Worm (Caenorhabditis elegans): Measurements from ENCODE around the gene str-238.
A peak's percentile ranks its signal among the peaks of the same experiment; 100 is the strongest.

str-238 gene

DNA sequence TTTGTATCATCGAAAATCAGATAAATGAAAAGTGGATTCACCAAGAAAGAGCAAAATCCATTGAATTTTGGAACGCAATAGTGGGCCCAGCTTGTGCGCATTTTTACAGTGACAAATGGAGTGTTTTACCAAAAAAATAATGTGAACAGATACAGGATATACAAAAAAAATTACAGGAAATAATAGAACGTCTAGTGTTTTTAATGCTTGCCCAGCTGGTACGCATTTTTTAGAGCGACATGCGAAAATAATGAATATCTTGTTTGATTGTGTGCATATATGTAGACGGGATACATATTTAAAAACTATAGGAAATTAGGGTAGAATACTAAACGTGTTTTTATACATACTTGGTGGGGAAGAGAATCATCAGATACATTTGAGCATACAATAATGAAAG lies 28.7 kb upstream of the str-238 start, which contains the start of gene srj-25:
srj-25 (minus strand) TSS at position 101 of the 400 bp plus-strand sequence.
- TF ChIP-seq dao-5 (tag; optimal IDR thresholded peaks at IDR 0.05): no peak
- TF ChIP-seq W03F9.2 (tag; optimal IDR thresholded peaks at IDR 0.05): no peak
- no peak for TF ChIP-seq him-1 (tag; optimal IDR thresholded peaks at IDR 0.05)

DNA sequence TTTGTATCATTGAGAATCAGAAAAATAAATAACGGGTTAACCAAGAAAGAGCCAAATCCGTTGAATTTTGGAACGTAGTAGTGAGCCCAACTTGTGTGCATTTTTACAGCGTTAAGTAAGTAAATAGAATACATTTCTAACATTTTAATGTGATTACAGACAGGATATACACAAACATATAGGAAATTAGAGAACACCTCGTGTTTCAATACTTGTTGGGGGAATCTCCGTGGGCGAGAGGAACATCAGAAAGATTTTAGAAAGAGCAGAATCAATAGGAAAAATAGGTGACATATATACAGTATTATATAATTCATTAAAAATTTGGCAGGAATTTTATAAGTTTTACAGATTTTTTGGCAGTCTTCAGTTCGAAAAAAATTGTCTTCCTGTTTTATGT lies 26.1 kb upstream of the str-238 start, which contains the start of gene srj-24:
srj-24 (minus strand) TSS at position 101 of the 400 bp plus-strand sequence.
- TF ChIP-seq W03F9.2 (tag; optimal IDR thresholded peaks at IDR 0.05) (no peak), dao-5 (tag; optimal IDR thresholded peaks at IDR 0.05) (no peak), him-1 (tag; optimal IDR thresholded peaks at IDR 0.05) (no peak)

DNA sequence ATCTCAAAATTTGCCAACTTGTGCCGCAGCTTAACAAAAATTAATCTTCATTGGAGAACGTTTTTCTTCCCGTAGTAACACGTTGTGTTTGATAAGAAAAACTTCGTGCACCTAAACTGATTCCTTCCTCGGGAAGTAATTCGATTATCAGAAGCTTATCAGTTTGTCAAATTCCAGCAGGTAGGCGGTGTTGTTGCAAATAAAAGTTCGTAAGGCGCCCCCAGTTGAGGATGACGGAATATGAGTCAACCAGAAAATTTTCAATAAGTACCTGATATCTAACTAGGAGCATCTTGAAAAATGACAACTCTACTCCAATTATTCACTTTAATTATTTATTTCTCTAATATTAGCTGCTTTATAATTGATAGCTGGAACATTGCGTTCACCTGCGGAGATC lies 23.0 kb upstream of the str-238 start, which contains the start of gene C05E4.7:
C05E4.7 (plus strand) TSS at position 301 of the 400 bp plus-strand sequence.
- no peak for TF ChIP-seq him-1 (tag; optimal IDR thresholded peaks at IDR 0.05)
- TF ChIP-seq dao-5 (tag; optimal IDR thresholded peaks at IDR 0.05): no peak
- no peak for TF ChIP-seq W03F9.2 (tag; optimal IDR thresholded peaks at IDR 0.05)

DNA sequence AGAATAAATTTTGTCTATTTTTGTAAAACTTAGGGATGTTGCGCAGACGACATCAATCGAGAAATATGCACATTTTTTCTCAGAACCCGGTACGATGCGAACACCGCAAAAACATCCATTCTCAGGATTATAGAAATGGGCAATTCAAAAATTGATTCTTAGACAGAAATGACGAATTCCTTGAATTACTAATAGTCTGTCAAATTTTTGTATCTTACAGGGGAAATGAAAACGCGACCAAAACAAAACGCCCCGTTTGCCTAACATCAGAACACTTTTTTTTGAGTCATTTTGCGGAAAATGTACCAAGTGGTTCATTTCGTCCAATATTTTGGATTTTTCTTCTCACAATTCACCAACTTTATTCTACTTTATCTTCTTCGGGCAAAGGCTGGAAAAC lies 21.5 kb upstream of the str-238 start, which contains the start of gene str-134:
str-134 (plus strand) TSS at position 301 of the 400 bp plus-strand sequence.
- TF ChIP-seq W03F9.2 (tag; optimal IDR thresholded peaks at IDR 0.05): no peak
- no peak for TF ChIP-seq him-1 (tag; optimal IDR thresholded peaks at IDR 0.05)
- TF ChIP-seq dao-5 (tag; optimal IDR thresholded peaks at IDR 0.05): no peak

DNA sequence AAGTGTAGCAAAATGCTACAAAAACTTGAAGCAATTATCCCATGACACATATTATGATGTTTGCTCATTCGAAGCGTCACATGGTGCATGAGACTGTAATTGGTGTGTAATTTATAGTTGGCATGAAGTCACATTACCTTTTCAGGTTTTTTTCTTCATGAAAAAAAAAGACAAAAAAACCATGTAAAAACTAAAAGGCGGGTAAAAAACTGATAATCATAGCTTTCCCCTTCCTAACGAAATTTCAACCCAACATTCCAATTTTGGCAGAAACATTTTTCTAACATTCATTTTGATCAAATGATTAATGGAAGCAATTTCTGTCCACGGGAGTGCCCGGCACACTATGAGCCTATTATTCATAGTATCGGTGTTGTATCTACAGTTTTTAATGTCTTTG lies 16.8 kb upstream of the str-238 start, which contains the start of gene sri-4:
sri-4 (plus strand) TSS at position 301 of the 400 bp plus-strand sequence.
- no peak for TF ChIP-seq dao-5 (tag; optimal IDR thresholded peaks at IDR 0.05)
- no peak for TF ChIP-seq him-1 (tag; optimal IDR thresholded peaks at IDR 0.05)
- TF ChIP-seq W03F9.2 (tag; optimal IDR thresholded peaks at IDR 0.05): no peak

DNA sequence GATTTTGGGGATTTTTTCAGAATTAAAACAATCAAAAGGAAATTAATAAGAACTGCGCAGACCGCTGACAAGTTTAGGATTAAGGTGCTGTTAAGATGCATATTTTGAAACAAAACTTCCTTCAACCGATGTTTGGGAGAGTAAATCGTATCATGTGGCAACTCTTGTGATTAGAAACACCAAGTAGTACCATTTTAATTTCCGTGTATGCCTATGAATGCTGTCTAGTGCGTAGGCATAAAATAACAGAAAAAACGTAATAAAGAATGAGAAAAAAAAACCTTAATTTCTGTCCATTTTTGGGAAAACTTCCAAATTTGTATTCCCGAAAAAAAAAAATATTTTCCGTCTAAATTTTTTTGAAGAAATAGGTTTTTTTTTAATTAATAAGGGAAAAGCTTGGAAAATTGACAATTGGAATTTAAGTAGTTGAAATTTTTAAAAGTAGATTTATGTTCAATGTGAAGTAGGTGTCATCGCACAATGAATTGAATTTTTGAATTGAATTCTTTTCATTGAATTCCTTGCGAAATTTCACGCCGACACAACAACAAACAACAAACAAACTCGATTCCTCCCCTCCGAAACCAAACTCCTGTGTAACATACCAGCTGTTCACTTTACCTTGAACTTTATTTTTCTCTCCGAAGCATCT lies 12.0 kb upstream of the str-238 start, which contains the start of the genes str-262 and srp-1:
str-262 (minus strand) TSS at position 101 of the 655 bp plus-strand sequence.
srp-1 (plus strand) TSS at position 605 of the 655 bp plus-strand sequence.
- TF ChIP-seq dao-5 (tag; optimal IDR thresholded peaks at IDR 0.05): no peak
- TF ChIP-seq W03F9.2 (tag; optimal IDR thresholded peaks at IDR 0.05): no peak
- no peak for TF ChIP-seq him-1 (tag; optimal IDR thresholded peaks at IDR 0.05)

DNA sequence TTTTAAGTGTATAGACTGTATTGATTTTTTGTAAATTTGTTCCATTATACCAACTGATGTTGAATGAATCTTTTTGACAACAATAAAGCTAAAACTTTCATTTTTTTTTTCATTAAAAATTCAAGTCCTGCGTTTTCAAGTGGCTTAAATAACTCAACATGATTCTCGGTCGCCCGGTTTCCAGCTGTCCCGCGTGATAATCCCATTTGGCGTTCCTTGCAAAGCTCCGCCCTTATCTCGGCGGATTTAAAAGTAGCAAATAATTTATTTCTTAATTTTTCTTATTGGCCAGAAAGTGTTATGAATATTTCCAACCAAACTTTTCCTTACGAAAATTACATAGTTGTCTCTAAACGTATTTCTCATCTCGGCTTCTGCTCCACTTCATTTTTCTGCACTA lies 8.7 kb upstream of the str-238 start, which contains the start of gene str-20:
str-20 (plus strand) TSS at position 301 of the 400 bp plus-strand sequence.
- TF ChIP-seq him-1 (tag; optimal IDR thresholded peaks at IDR 0.05): no peak
- no peak for TF ChIP-seq dao-5 (tag; optimal IDR thresholded peaks at IDR 0.05)
- no peak for TF ChIP-seq W03F9.2 (tag; optimal IDR thresholded peaks at IDR 0.05)

DNA sequence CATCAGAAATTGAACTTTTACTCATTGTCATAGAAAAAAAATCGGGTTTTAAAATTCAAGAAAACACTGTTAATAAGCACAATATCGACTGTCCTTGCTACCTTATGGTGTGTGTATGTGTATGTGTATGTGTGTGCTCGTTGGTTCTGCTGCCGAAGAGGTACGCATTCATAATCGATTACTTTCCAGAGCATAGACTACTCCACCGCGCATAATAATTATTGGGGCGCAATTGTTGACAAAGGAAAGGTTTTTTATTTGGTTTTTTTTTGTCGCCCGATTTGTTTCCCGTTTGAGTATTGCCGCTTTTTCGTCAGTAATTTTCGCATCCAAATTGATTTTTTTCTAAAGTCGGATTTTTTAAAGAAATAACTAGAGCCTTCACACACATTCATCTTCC lies 3.6 kb upstream of the str-238 start, which contains the start of gene C05E4.15:
C05E4.15 (minus strand) TSS at position 101 of the 400 bp plus-strand sequence.
- TF ChIP-seq dao-5 (tag; optimal IDR thresholded peaks at IDR 0.05): no peak
- no peak for TF ChIP-seq W03F9.2 (tag; optimal IDR thresholded peaks at IDR 0.05)
- TF ChIP-seq him-1 (tag; optimal IDR thresholded peaks at IDR 0.05): no peak

DNA sequence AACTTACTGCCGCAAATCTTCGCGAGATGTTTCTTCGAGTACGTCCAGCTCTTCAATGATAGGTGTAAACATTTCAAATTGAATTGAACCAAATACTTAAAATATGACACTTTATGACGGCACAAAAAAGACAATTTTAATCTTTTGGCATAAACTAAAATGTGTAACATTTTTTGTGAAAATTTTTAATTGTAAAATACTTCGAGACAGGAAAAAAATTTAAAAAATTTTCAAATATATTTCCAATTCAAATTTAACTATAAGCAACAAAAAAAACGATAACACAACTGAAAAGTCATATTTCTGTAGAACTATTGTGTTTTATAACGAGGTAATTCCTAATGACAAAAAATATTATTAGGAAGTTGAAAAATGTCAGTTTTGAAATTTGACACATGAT lies 3.0 kb upstream of the str-238 start, which contains the start of gene C05E4.12:
C05E4.12 (minus strand) TSS at position 101 of the 400 bp plus-strand sequence.
- TF ChIP-seq dao-5 (tag; optimal IDR thresholded peaks at IDR 0.05) (no peak), W03F9.2 (tag; optimal IDR thresholded peaks at IDR 0.05) (no peak), him-1 (tag; optimal IDR thresholded peaks at IDR 0.05) (no peak)

DNA sequence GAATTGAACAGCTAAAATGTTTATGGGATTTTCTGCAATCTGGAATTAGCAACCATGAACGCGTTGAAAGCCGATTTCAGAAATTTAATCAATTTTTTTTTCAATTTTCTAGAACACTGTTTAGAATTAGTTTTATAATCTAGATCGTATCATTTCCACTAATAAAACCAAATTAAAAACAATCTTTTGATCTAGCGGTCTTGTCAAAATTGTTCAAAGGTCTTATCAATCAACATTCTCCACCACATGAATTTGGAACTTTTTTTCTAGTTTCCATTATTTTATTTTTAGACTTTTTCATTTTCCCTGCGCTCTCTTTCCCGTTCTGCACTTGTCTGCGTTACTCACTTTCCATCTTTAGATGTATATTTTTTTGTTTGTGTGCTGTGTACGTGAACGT lies 2.5 kb upstream of the str-238 start, which contains the start of gene srp-2:
srp-2 (plus strand) TSS at position 301 of the 400 bp plus-strand sequence.
- no peak for TF ChIP-seq dao-5 (tag; optimal IDR thresholded peaks at IDR 0.05)
- no peak for TF ChIP-seq W03F9.2 (tag; optimal IDR thresholded peaks at IDR 0.05)
- no peak for TF ChIP-seq him-1 (tag; optimal IDR thresholded peaks at IDR 0.05)

DNA sequence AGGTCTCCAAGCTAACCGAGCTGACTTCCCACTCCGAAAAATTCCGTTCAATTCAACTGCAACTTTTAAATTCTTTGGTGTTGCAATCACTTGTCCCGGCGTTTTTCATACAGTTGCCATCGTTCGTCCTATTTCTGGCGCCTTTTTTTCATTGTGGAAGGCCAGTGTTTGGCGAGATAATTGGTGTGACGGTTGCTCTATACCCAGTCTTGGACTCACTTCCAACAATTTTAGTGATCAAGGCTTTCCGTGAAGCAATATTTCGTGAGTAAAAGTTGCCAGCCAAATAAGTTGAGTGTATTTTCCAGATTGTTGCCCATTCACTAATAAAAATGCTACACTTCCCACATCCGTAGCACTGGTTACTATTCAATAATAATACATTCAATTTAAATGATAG lies 7.4 kb downstream of the str-238 start:
- TF ChIP-seq him-1 (tag; optimal IDR thresholded peaks at IDR 0.05) (no peak), dao-5 (tag; optimal IDR thresholded peaks at IDR 0.05) (no peak), W03F9.2 (tag; optimal IDR thresholded peaks at IDR 0.05) (no peak)

DNA sequence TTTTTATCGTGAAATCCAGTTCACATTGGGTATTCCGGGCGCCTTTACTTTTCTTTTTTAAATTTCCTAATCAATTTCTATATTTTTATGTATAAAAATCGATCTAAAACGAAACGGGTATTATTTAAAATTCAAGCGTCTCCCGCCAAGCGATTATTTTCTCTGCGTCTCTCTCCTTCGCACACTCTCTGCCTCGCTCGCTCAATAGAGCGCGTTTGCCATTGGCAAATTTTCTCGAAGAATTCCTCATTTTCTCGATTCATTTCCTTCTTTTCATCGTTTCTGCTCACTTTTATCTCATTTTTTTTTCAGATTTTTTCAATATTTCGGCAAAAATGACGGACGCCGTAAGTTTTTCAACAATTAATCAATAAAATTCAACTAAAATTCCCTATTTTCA lies 8.4 kb downstream of the str-238 start, which contains the start of gene sti-1:
sti-1 (plus strand) TSS at position 263 of the 400 bp plus-strand sequence.
- TF ChIP-seq him-1 (tag; optimal IDR thresholded peaks at IDR 0.05): no peak
- peak; percentile 79 for TF ChIP-seq W03F9.2 (tag; optimal IDR thresholded peaks at IDR 0.05)

DNA sequence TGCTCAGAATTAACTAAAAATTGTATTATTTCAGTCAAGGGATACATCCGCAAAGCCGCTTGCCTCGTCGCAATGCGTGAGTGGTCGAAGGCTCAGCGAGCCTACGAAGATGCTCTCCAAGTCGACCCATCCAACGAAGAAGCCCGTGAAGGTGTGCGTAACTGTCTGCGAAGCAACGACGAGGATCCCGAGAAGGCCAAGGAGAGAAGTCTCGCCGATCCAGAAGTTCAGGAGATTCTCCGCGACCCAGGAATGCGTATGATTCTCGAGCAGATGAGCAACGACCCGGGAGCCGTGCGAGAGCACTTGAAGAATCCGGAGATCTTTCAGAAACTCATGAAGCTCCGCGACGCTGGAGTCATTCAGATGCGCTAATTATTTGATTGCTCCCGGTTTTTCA lies 9.5 kb downstream of the str-238 start:
- TF ChIP-seq him-1 (tag; optimal IDR thresholded peaks at IDR 0.05) (no peak), W03F9.2 (tag; optimal IDR thresholded peaks at IDR 0.05) (no peak), dao-5 (tag; optimal IDR thresholded peaks at IDR 0.05) (no peak)

DNA sequence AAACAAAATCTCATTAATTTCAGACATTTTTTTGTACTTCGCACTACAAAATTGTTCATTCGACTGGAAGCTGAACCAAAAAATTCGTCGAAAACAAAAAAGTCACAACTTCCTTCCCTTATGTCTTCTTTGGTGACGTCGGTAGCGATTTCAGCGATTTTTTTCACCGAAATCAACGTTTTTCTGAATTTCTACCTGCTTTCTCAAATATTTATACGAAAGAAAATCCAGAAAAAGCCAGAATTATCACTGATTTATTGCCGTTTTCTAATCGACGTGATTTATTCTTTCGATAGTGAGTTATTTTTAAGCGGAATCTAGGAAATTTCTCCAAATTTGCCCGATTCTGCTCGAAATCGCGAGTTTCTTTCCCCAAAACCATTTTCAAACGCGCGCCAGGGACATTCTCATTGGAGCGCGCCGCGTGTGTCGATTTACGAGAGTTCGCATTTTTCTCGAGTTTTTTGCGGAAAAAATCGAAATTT lies 10.1 kb downstream of the str-238 start, which contains the start of gene srbc-58:
srbc-58 (plus strand) TSS at position 121 of the 485 bp plus-strand sequence.
- no peak for TF ChIP-seq W03F9.2 (tag; optimal IDR thresholded peaks at IDR 0.05)

Measured in whole organism, L4/young adult.